Fruit fly (Drosophila melanogaster): ENCODE measurements around the gene Eig71Eh.

The Eig71Eh gene

DNA sequence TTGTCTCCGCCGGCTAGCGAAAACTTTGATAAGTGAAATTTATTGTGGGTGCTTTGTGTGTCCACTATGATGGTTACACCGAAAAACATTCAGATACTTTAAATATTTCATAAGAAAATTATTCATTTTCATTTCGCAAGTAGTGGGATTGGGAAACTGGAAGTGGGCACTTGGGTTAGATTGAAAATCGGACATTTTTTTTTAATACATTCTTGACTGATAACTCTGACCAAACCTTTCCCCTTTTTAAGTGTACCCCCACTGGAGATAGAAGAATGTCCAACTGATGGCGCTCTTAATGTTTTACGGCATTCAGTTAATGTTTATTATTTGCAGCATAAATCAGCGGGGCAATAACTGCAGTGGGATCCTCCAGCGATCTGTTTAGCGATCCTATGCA lies 18.4 kb upstream of the Eig71Eh start:
- TF ChIP-seq insv (optimal IDR thresholded peaks at IDR 0.05) (no peak), Sin3A (optimal IDR thresholded peaks at IDR 0.05) (no peak), h (optimal IDR thresholded peaks at IDR 0.05) (no peak), ttk (optimal IDR thresholded peaks at IDR 0.05) (no peak), Myc (optimal IDR thresholded peaks at IDR 0.05) (no peak), psq (optimal IDR thresholded peaks at IDR 0.05) (no peak)

DNA sequence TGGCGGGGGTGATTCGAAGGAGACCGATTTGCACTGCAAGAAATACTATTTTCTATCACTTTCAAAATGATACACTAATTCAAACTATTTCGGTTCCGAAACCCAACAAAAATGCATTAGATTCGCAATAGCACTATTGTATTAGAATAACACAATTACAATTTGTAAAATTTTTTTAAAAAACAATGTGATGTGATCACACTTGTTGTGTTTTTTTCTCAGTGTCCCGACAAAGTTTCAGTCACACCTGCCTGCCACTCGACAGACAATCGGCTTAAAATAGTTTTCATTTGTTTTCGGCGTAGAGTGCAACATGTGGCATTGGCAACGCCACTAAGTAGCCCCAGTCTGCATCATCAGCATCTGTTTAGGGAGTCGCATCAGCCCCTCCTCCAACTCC lies 15.9 kb upstream of the Eig71Eh start:
- no peak for TF ChIP-seq ttk (optimal IDR thresholded peaks at IDR 0.05)
- no peak for TF ChIP-seq psq (optimal IDR thresholded peaks at IDR 0.05)
- no peak for TF ChIP-seq Sin3A (optimal IDR thresholded peaks at IDR 0.05)
- TF ChIP-seq Myc (optimal IDR thresholded peaks at IDR 0.05): no peak
- TF ChIP-seq insv (optimal IDR thresholded peaks at IDR 0.05): no peak
- TF ChIP-seq h (optimal IDR thresholded peaks at IDR 0.05): no peak

DNA sequence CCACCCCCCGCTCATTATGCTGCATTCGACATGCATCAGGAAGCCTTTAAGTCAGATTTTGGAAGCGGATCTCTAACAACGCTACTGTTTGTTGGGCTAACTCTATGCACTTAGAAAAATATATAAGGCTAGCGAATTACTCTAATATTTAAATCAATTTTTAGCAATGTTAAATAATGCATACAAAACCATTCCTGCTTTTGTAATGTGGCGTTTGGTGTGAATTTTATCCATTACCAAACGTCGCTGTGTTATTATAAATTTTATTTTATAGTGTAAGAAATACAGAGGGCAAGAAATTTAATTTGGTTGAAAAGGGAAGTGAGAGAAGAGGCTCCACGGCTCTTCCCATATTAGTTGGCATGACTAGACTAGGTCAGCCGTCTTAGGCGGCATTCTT lies 13.6 kb upstream of the Eig71Eh start:
- no peak for TF ChIP-seq Myc (optimal IDR thresholded peaks at IDR 0.05)
- no peak for TF ChIP-seq h (optimal IDR thresholded peaks at IDR 0.05)

DNA sequence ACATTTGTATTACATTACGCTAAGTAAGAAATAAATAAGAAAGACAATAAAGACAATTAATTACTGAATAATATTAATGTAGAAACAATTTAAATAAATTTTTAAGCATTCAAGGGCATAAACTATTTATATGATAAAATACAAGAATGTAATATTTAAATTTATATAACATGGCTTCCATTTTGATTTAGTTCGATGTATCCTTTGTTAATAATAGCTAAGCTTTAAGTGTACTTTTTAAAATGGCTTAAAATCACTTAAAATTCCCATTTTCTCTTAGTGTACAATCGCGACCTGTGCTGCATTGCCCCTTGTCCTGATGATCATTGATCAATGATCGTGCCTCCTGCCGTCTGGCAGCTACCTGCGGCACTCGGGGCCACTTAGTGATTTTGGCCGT lies 11.2 kb upstream of the Eig71Eh start:
- no peak for TF ChIP-seq Myc (optimal IDR thresholded peaks at IDR 0.05)
- TF ChIP-seq ttk (optimal IDR thresholded peaks at IDR 0.05): no peak
- no peak for TF ChIP-seq h (optimal IDR thresholded peaks at IDR 0.05)
- TF ChIP-seq Sin3A (optimal IDR thresholded peaks at IDR 0.05): no peak
- no peak for TF ChIP-seq psq (optimal IDR thresholded peaks at IDR 0.05)
- TF ChIP-seq insv (optimal IDR thresholded peaks at IDR 0.05): no peak

DNA sequence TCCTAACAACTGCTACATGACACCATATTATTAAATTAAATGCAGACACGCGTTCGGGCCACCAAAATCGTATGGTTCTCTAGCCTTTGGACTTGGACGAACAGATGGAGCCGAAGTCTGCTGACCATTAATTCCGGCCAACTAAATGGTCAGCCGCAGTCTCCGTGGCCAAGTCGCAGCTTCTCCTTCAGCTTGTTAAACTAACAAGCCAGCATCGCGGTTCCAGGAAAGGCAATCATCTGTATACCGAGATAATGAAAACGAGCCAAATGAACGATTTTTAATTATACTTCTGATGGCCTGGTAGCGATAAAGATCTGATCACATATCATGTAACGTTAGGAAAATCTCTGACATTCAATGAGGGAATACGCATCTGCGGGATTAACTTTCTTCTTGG lies 10.7 kb upstream of the Eig71Eh start:
- TF ChIP-seq h (optimal IDR thresholded peaks at IDR 0.05) (no peak), psq (optimal IDR thresholded peaks at IDR 0.05) (no peak), Myc (optimal IDR thresholded peaks at IDR 0.05) (no peak), ttk (optimal IDR thresholded peaks at IDR 0.05) (no peak), Sin3A (optimal IDR thresholded peaks at IDR 0.05) (no peak), insv (optimal IDR thresholded peaks at IDR 0.05) (no peak)

DNA sequence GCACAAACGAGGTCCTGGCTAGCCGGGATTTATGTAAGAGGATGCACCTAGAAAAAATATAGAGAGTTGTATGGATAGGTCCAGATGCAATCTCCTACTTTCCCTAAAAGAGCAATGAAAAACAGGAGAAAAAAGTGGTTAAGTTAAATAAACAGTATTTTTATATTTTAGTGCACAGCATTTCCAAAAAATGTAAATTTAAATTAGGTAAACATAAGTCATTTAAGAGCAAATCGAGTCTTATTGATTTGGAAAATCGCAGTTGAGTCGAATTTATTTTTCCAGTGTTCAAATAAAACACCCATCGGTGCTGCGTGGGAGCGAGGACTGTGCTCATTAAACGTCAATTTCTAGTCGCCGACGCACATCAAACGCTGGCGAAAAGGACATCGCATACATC lies 6.5 kb upstream of the Eig71Eh start:
- no peak for TF ChIP-seq Sin3A (optimal IDR thresholded peaks at IDR 0.05)
- no peak for TF ChIP-seq insv (optimal IDR thresholded peaks at IDR 0.05)
- no peak for TF ChIP-seq ttk (optimal IDR thresholded peaks at IDR 0.05)
- TF ChIP-seq Myc (optimal IDR thresholded peaks at IDR 0.05): no peak
- TF ChIP-seq psq (optimal IDR thresholded peaks at IDR 0.05): no peak
- no peak for TF ChIP-seq h (optimal IDR thresholded peaks at IDR 0.05)

DNA sequence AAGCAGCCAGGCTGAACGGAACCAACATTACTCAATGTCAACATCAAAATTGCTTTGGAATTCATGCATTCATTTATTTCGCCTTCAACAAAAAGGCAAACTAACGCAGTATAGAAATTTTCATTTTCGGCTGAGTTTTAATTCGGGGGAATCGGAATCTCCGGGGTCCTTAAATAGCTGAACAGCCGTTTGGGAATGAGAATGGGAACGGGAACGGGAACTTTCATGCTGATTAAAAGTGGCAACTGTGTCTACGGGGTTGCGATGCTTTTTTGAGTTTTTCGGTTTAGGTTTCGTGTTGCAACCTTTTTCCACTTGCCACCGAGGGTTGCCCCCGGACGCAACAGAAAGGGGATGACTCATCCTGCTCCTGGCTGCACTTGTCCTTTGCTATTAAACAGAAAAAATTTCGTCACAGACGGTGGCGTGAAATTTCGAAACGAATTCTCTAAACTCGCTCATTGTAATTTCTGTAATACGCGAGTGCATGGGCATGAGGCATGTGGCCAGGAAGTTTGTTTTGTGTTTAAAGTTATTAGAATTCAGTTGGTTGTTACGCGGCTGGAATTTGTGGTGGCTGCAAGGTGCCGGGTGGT lies 5.1 kb upstream of the Eig71Eh start:
- TF ChIP-seq psq (optimal IDR thresholded peaks at IDR 0.05) (no peak), h (optimal IDR thresholded peaks at IDR 0.05) (no peak), Sin3A (optimal IDR thresholded peaks at IDR 0.05) (no peak), Myc (optimal IDR thresholded peaks at IDR 0.05) (no peak), ttk (optimal IDR thresholded peaks at IDR 0.05) (no peak), insv (optimal IDR thresholded peaks at IDR 0.05) (no peak)

DNA sequence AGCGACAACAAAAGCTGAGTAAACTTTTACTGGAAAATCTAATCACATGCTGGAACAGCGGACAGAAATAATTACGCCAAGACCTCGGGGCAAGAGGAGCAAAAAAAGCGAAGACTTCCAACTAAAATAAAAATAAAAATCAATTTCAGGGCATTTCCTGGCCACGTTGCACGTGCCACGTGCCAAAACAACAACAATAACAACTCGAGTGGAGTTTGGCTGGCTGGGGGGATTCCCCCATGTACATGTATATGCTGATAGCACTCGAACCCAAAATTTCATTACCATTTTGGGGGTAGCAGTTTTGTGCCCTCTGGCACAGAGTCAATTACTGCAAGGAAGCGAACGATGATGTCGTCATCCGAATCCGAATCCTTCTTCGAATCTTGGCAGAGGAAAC lies 3.3 kb upstream of the Eig71Eh start:
- no peak for TF ChIP-seq Sin3A (optimal IDR thresholded peaks at IDR 0.05)
- TF ChIP-seq Myc (optimal IDR thresholded peaks at IDR 0.05): no peak
- no peak for TF ChIP-seq psq (optimal IDR thresholded peaks at IDR 0.05)
- no peak for TF ChIP-seq insv (optimal IDR thresholded peaks at IDR 0.05)
- no peak for TF ChIP-seq ttk (optimal IDR thresholded peaks at IDR 0.05)
- TF ChIP-seq h (optimal IDR thresholded peaks at IDR 0.05): no peak

DNA sequence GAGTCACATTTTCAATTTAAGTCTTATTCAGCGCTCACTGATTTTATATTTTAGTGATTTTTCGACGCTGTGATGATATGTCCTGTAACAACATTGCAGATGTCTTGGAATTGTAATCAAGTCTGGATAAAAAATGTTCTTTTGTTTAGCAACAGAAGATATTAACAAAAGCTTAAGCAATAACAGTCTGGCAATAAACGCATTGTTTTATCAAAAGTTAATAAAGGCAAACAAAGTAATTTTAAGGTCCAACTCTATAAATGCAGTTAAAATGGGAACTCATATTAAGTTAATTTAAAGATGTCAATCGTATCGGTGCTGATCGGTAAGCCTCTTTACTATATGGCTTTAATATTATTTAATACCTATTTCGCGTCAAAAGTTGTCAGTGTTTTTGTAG lies 2.3 kb upstream of the Eig71Eh start, which contains the start of gene CG43082:
TSS of gene CG43082 (plus strand) at position 301 of the 400 bp plus-strand sequence.
- TF ChIP-seq Sin3A (optimal IDR thresholded peaks at IDR 0.05) (no peak), h (optimal IDR thresholded peaks at IDR 0.05) (no peak), insv (optimal IDR thresholded peaks at IDR 0.05) (no peak), Myc (optimal IDR thresholded peaks at IDR 0.05) (no peak), psq (optimal IDR thresholded peaks at IDR 0.05) (no peak), ttk (optimal IDR thresholded peaks at IDR 0.05) (no peak)

DNA sequence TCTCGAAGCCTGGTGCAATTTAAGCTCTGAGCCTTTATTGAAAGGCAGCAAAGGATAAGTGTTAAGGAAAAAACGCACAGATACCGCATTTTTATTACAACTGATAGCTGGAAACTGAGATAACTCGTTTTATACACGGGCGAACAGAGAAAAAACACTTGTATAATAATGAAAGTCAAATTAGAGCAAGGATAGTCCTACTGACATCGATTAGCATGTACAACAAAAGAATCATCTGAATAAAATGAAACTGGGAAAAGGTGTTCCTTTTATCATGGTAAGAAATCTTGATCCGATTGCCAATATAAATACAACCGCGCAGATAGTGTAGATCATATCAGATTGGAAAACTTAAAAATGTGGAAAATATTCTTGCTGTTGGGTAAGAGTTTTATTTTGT lies 1.7 kb upstream of the Eig71Eh start, which contains the start of the genes Eig71Ej and Eig71Ek:
TSS of gene Eig71Ej (minus strand) at position 101 of the 400 bp plus-strand sequence.
TSS of gene Eig71Ek (plus strand) at position 334 of the 400 bp plus-strand sequence.
- TF ChIP-seq Sin3A (optimal IDR thresholded peaks at IDR 0.05): no peak
- no peak for TF ChIP-seq Myc (optimal IDR thresholded peaks at IDR 0.05)
- no peak for TF ChIP-seq ttk (optimal IDR thresholded peaks at IDR 0.05)
- no peak for TF ChIP-seq h (optimal IDR thresholded peaks at IDR 0.05)
- no peak for TF ChIP-seq psq (optimal IDR thresholded peaks at IDR 0.05)
- TF ChIP-seq insv (optimal IDR thresholded peaks at IDR 0.05): no peak

DNA sequence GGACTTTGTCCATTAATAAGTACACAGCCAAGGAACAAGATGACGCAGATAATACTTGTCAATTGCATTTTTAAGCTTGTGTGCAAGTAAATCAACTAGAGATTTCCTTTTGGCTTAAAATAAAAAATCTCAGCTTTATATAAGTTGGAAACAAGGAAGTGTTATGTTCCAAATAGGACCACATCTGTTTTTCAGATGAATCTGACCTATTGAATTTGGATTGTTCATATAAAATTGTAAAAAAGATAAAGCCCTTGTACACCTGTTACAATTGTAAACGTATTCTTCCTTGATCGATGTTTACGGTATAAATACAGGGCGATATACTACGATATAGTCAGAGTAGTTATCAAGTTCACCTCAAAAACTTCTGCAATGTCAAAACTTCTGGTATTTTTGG lies 2.0 kb downstream of the Eig71Eh start, which contains the start of the genes Eig71Ef and Eig71Eg:
TSS of gene Eig71Ef (minus strand) at position 101 of the 400 bp plus-strand sequence.
TSS of gene Eig71Eg (plus strand) at position 339 of the 400 bp plus-strand sequence.
- TF ChIP-seq h (optimal IDR thresholded peaks at IDR 0.05): no peak
- TF ChIP-seq Myc (optimal IDR thresholded peaks at IDR 0.05): no peak
- TF ChIP-seq insv (optimal IDR thresholded peaks at IDR 0.05): no peak
- no peak for TF ChIP-seq Sin3A (optimal IDR thresholded peaks at IDR 0.05)
- no peak for TF ChIP-seq psq (optimal IDR thresholded peaks at IDR 0.05)
- no peak for TF ChIP-seq ttk (optimal IDR thresholded peaks at IDR 0.05)

DNA sequence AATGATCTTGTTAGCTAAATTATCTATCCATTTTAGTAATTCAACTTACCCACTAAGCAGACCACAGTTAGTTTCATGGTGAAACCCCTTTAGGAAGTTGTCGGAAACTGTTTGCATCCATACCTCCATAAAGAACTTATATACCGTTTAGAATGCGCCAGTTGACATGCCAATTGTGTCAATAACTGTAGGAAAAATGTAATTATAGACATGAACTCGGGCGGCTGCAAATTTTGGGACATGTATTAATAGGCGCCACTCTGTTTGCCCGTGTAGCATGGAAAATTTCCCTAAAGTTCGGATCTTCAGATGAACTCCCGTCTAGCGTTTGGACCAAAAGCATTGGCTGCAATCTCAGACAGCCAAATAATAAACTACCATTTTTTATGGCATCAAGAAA lies 3.3 kb downstream of the Eig71Eh start, which contains the start of gene Eig71Ee:
TSS of gene Eig71Ee (minus strand) at position 101 of the 400 bp plus-strand sequence.
- no peak for TF ChIP-seq insv (optimal IDR thresholded peaks at IDR 0.05)
- TF ChIP-seq h (optimal IDR thresholded peaks at IDR 0.05): no peak
- TF ChIP-seq psq (optimal IDR thresholded peaks at IDR 0.05): no peak
- TF ChIP-seq Myc (optimal IDR thresholded peaks at IDR 0.05): no peak
- TF ChIP-seq ttk (optimal IDR thresholded peaks at IDR 0.05): no peak
- no peak for TF ChIP-seq Sin3A (optimal IDR thresholded peaks at IDR 0.05)

DNA sequence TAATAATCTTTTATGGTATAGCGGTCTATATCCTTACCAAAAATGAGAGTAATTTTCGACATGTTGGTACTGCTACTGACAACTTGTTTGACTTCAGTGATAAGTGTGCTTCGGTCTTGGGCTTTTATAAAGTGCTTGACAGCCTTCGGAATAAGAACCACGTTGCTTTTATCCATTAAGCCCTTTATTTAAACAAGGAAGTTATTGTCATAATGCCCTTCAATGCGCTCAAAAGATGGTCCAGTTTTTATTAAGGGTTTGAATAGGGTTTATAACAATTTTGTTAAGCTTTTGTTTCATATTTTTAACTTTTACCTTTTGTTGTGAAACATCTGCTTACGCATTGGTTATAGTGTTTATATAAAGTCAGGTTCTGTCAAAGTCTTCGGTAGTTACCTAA lies 7.1 kb downstream of the Eig71Eh start, which contains the start of the genes Eig71Ec and Eig71Ed:
TSS of gene Eig71Ec (minus strand) at position 101 of the 400 bp plus-strand sequence.
TSS of gene Eig71Ed (plus strand) at position 384 of the 400 bp plus-strand sequence.
- no peak for TF ChIP-seq insv (optimal IDR thresholded peaks at IDR 0.05)

Data from Kc167 (cell line).